Worm (Caenorhabditis elegans) whole organism, L1 larva: ENCODE measurements around the gene C05D11.13.

ENCODE experiments used
- ama-1 ChIP-seq: fragments of 150-350 bp; optimal IDR thresholded peaks from 2 replicates; lab custom pipeline; 2014
- blmp-1 ChIP-seq: fragments of 150-350 bp; optimal IDR thresholded peaks from 2 replicates; lab custom pipeline; 2014; ENCODE audit warnings: missing biosample characterization, missing genetic modification characterization
- ceh-8 ChIP-seq: fragments of 200-800 bp; sonication (Bioruptor generic); optimal IDR thresholded peaks from 2 replicates; lab custom pipeline; 2018; ENCODE audit warnings: mild to moderate bottlenecking, missing genetic modification characterization, moderate library complexity, missing compliant biosample characterization
- efl-3 ChIP-seq: fragments of 200-800 bp; sonication (Bioruptor generic); optimal IDR thresholded peaks from 2 replicates; lab custom pipeline; 2018; ENCODE audit warnings: mild to moderate bottlenecking, missing genetic modification characterization, missing compliant biosample characterization
- elt-2 ChIP-seq: sonication (generic microtip); optimal IDR thresholded peaks from 2 replicates; lab custom pipeline; 2016; ENCODE audit warnings: missing genetic modification characterization, mild to moderate bottlenecking, inconsistent platforms, missing compliant biosample characterization, missing genetic modification reagents
- elt-3 ChIP-seq, 6 experiments: fragments of 150-350 bp in 1 of 6; sonication (generic microtip); optimal IDR thresholded peaks; 2 replicates each; lab custom pipeline; 2017 to 2018; ENCODE audit warnings: missing biosample characterization in 6 of 6, missing genetic modification characterization in 6 of 6, inconsistent platforms in 1 of 6
- fkh-8 ChIP-seq: sonication (generic microtip); optimal IDR thresholded peaks from 2 replicates; lab custom pipeline; 2016; ENCODE audit warnings: mild to moderate bottlenecking, missing genetic modification characterization, missing compliant biosample characterization
- hlh-17 ChIP-seq: fragments of 200-800 bp; sonication (Bioruptor generic); optimal IDR thresholded peaks from 2 replicates; lab custom pipeline; 2018; ENCODE audit warnings: missing genetic modification characterization, mild to moderate bottlenecking, missing compliant biosample characterization, moderate library complexity, borderline replicate concordance
- irx-1 ChIP-seq: sonication (generic microtip); optimal IDR thresholded peaks from 2 replicates; lab custom pipeline; 2016; ENCODE audit warnings: missing genetic modification characterization, missing compliant biosample characterization
- lin-13 ChIP-seq: fragments of 150-350 bp; optimal IDR thresholded peaks from 2 replicates; lab custom pipeline; 2014; ENCODE audit warnings: missing biosample characterization, missing genetic modification reagents, missing genetic modification characterization
- lin-14 ChIP-seq: fragments of 200-800 bp; sonication (Bioruptor generic); optimal IDR thresholded peaks from 2 replicates; lab custom pipeline; 2018; ENCODE audit warnings: mild to moderate bottlenecking, missing genetic modification characterization, moderate library complexity, missing compliant biosample characterization
- lin-35 ChIP-seq, 2 experiments: fragments of 150-350 bp; optimal IDR thresholded peaks; 2 replicates each; lab custom pipeline; 2014; ENCODE audit warnings: missing biosample characterization in 2 of 2, missing genetic modification characterization in 2 of 2, missing genetic modification reagents in 2 of 2
- mab-9 ChIP-seq: fragments of 200-800 bp; sonication (Bioruptor generic); IDR thresholded peaks from 2 replicates; pipeline ENCODE4 v1.3.6; 2022; ENCODE audit warnings: missing genetic modification reagents, missing genetic modification characterization, missing compliant biosample characterization
- mdl-1 ChIP-seq, 2 experiments: fragments of 150-350 bp; optimal IDR thresholded peaks; 2 replicates each; lab custom pipeline; 2014 to 2017; ENCODE audit warnings: missing biosample characterization in 2 of 2, missing genetic modification characterization in 2 of 2, inconsistent platforms in 1 of 2
- nhr-20 ChIP-seq: sonication (generic microtip); optimal IDR thresholded peaks from 2 replicates; lab custom pipeline; 2016; ENCODE audit warnings: mild to moderate bottlenecking, missing genetic modification characterization, missing compliant biosample characterization
- nhr-28 ChIP-seq: fragments of 150-350 bp; optimal IDR thresholded peaks from 2 replicates; lab custom pipeline; 2014; ENCODE audit warnings: missing biosample characterization, missing genetic modification characterization
- nhr-47 ChIP-seq: sonication (generic microtip); optimal IDR thresholded peaks from 2 replicates; lab custom pipeline; 2016; ENCODE audit warnings: mild to moderate bottlenecking, missing genetic modification characterization, moderate library complexity, missing compliant biosample characterization
- nhr-71 ChIP-seq: sonication (generic microtip); optimal IDR thresholded peaks from 2 replicates; lab custom pipeline; 2016; ENCODE audit warnings: mild to moderate bottlenecking, missing genetic modification characterization, moderate library complexity, missing compliant biosample characterization
- nhr-77 ChIP-seq: fragments of 150-350 bp; optimal IDR thresholded peaks from 2 replicates; lab custom pipeline; 2014; ENCODE audit warnings: missing biosample characterization, missing genetic modification characterization
- snpc-4 ChIP-seq: fragments of 150-350 bp; optimal IDR thresholded peaks from 2 replicates; lab custom pipeline; 2014; ENCODE audit warnings: missing biosample characterization, missing genetic modification characterization
- unc-86 ChIP-seq: sonication (generic microtip); optimal IDR thresholded peaks from 2 replicates; lab custom pipeline; 2016; ENCODE audit warnings: missing genetic modification characterization, missing compliant biosample characterization
- xbp-1 ChIP-seq: sonication (generic microtip); optimal IDR thresholded peaks from 2 replicates; lab custom pipeline; 2016; ENCODE audit warnings: missing genetic modification characterization, missing compliant biosample characterization

C05D11.13 gene

ce11 chrIII:6396381-6396780 lies 48.0 kb downstream of the C05D11.13 start (continued):
- TF ChIP-seq irx-1 = no peak
- TF ChIP-seq elt-2 (tag; lab: Kevin White, UChicago) = peak; percentile 96
- TF ChIP-seq nhr-77 (tag; lab: Kevin White, UChicago) = no peak
- no peak for TF ChIP-seq xbp-1 (tag; lab: Kevin White, UChicago)
- no peak for TF ChIP-seq fkh-8 (tag; lab: Kevin White, UChicago)
- peak; percentile 79 to 99 (median 89) for TF ChIP-seq elt-3 (tag; optimal IDR thresholded peaks at IDR 0.05; lab: Kevin White, UChicago)
- no peak for TF ChIP-seq hlh-17 (GFP tag; lab: Kevin White, UChicago)
- no peak for TF ChIP-seq lin-13 (GFP tag; lab: Kevin White, UChicago)
- TF ChIP-seq efl-3 = no peak

DNA sequence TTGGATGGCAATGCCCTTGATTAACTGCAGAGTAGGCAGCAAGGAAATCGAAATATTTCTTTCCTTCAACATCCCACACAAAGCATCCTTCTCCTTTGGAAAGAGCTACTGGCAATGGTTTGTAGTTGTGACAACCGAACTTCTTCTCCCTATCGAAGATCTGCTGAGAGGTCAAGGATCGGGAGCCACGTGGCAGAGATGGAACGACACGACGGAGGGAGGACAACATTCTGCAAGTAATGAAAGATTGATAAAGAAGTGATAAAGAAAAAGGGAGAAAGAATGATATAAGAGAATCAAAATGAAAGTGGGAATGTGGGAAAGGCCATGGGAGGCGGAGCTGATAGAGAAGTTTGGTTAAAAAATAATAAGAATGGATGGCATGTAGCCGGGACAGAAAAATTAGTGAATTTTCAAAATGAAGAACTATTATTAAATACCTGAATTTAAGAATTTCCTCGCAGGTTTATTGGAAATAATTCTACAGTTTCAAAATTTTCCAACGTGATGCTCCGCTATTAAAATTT lies 48.6 kb downstream of the C05D11.13 start, which contains the start of gene oatr-1:
TSS of gene oatr-1 (minus strand) at position 477 of the 527 bp plus-strand sequence.
- TF ChIP-seq mdl-1 (tag; optimal IDR thresholded peaks at IDR 0.05; lab: Kevin White, UChicago) = peak in 1 of 2 experiments; percentile 3
- no peak for TF ChIP-seq nhr-28
- TF ChIP-seq nhr-71 (tag; lab: Kevin White, UChicago) = peak; percentile 12
- no peak for TF ChIP-seq lin-14
- TF ChIP-seq unc-86 (tag; lab: Kevin White, UChicago) = no peak
- no peak for TF ChIP-seq snpc-4
- no peak for TF ChIP-seq ama-1 (lab: Kevin White, UChicago)
- peak; percentile 19 for TF ChIP-seq nhr-20 (tag; lab: Kevin White, UChicago)
- peak in 1 of 2 experiments; percentile 0 for TF ChIP-seq lin-35 (GFP tag; optimal IDR thresholded peaks at IDR 0.05; lab: Kevin White, UChicago)
- TF ChIP-seq nhr-47 (tag; lab: Kevin White, UChicago) = no peak
- peak in 3 of 6 experiments; percentile 21 to 40 (median 35) for TF ChIP-seq elt-3 (tag; optimal IDR thresholded peaks at IDR 0.05; lab: Kevin White, UChicago)
- no peak for TF ChIP-seq ceh-8 (GFP tag; lab: Kevin White, UChicago)
- TF ChIP-seq mab-9 (GFP tag; lab: Robert Waterston, UW) = no peak
- TF ChIP-seq blmp-1 (tag; lab: Kevin White, UChicago) = peak; percentile 46
